Fruit fly (Drosophila melanogaster) S2 (cell line): ENCODE measurements around the gene CG14644.

Experiments used
- CG8478 ChIP-seq: fragments of >200 bp; optimal IDR thresholded peaks from 2 replicates; lab custom pipeline; 2018
- CTCF ChIP-seq, 2 experiments: fragments of >200 bp; optimal IDR thresholded peaks; 2 replicates each; lab custom pipeline; 2018

- TF ChIP-seq CG8478 (lab: Kevin White, UChicago): no peak
- TF ChIP-seq CTCF (optimal IDR thresholded peaks at IDR 0.05; lab: Kevin White, UChicago): no peak
These were observed 39.3 kb upstream of the CG14644 start for dm6 chr3R:4292185-4292584.
